Worm (Caenorhabditis elegans) whole organism, early embryonic: Measurements from ENCODE around the gene ZC204.17.

ENCODE experiments used
- B0310.2 ChIP-seq: sonication (generic microtip); optimal IDR thresholded peaks from 2 replicates; lab custom pipeline; 2016; ENCODE audit warnings: mild to moderate bottlenecking, missing genetic modification characterization, missing compliant biosample characterization
- F13C5.2 ChIP-seq: sonication (generic microtip); optimal IDR thresholded peaks from 2 replicates; lab custom pipeline; 2017; ENCODE audit warnings: mild to moderate bottlenecking, missing genetic modification characterization, inconsistent platforms, missing compliant biosample characterization
- aly-1 ChIP-seq: sonication (generic microtip); optimal IDR thresholded peaks from 2 replicates; lab custom pipeline; 2016; ENCODE audit warnings: missing genetic modification characterization, missing compliant biosample characterization
- ama-1 ChIP-seq: fragments of 150-350 bp; optimal IDR thresholded peaks from 2 replicates; lab custom pipeline; 2014
- ceh-13 ChIP-seq: fragments of 200-800 bp; sonication (Bioruptor generic); optimal IDR thresholded peaks from 2 replicates; lab custom pipeline; 2018; ENCODE audit warnings: mild to moderate bottlenecking, missing genetic modification characterization, missing compliant biosample characterization
- ceh-36 ChIP-seq: sonication (generic microtip); optimal IDR thresholded peaks from 2 replicates; lab custom pipeline; 2016; ENCODE audit warnings: missing genetic modification characterization, inconsistent platforms, missing compliant biosample characterization
- ets-7 ChIP-seq: sonication (generic microtip); optimal IDR thresholded peaks from 2 replicates; lab custom pipeline; 2016; ENCODE audit warnings: missing genotype, missing genetic modification characterization, missing compliant biosample characterization
- flt-1 ChIP-seq: fragments of 200-800 bp; sonication (Bioruptor generic); IDR thresholded peaks from 2 replicates; pipeline ENCODE4 v1.3.6; 2022; ENCODE audit warnings: missing genetic modification characterization, missing compliant biosample characterization
- hmg-4 ChIP-seq: fragments of 200-800 bp; sonication (Bioruptor generic); optimal IDR thresholded peaks from 2 replicates; lab custom pipeline; 2018; ENCODE audit warnings: mild to moderate bottlenecking, missing genetic modification characterization, missing compliant biosample characterization
- scrt-1 ChIP-seq: fragments of 200-800 bp; sonication (Bioruptor generic); IDR thresholded peaks from 2 replicates; pipeline ENCODE4 v1.3.6; 2022; ENCODE audit warnings: missing genetic modification characterization, missing compliant biosample characterization
- sea-1 ChIP-seq: fragments of 200-800 bp; sonication (Bioruptor generic); conservative IDR thresholded peaks from 2 replicates; pipeline ENCODE4 v1.3.6; 2022; ENCODE audit warnings: missing genetic modification characterization, missing compliant biosample characterization
- tbx-37 ChIP-seq: fragments of 200-800 bp; sonication (Bioruptor generic); conservative IDR thresholded peaks from 2 replicates; pipeline ENCODE4 v1.3.6; 2022; ENCODE audit warnings: missing genetic modification reagents, missing genetic modification characterization, missing compliant biosample characterization
- tra-4 ChIP-seq: sonication (generic microtip); optimal IDR thresholded peaks from 2 replicates; lab custom pipeline; 2017; ENCODE audit warnings: missing genetic modification characterization, missing compliant biosample characterization

DNA sequence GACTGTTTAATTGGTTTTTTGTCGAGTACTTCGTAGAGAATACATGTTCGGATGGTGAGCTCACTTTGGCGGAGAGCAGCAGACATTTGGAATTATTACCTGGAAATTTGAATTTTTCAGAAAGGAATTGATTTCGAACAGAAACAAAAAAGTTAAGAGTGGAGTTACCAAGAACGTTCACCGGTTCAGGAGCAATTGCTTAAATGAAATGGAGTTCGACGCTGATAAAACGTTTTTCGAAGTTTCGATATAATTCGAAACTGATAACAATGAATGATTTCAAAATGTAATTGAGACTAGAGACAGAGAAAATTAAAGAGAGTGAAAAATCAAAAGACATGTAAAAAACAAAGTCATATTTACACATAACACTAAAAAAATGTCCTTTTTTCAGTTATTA, 35.5 kb downstream of the ZC204.17 start, which contains the start of gene fbxa-163:
- TF ChIP-seq tra-4 (tag; lab: Kevin White, UChicago), result no peak
- no peak for TF ChIP-seq ama-1 (lab: Kevin White, UChicago)
- TF ChIP-seq ets-7 (tag; lab: Kevin White, UChicago), result no peak
- TF ChIP-seq scrt-1 (GFP tag; lab: Robert Waterston, UW), result no peak
- TF ChIP-seq flt-1 (GFP tag; lab: Robert Waterston, UW), result no peak
- TF ChIP-seq F13C5.2, result no peak
- TF ChIP-seq hmg-4 (GFP tag; lab: Kevin White, UChicago), result no peak
- TF ChIP-seq tbx-37 (GFP tag; lab: Robert Waterston, UW), result no peak
- TF ChIP-seq ceh-36 (tag; lab: Kevin White, UChicago), result no peak
- no peak for TF ChIP-seq ceh-13 (GFP tag; lab: Kevin White, UChicago)
- TF ChIP-seq aly-1, result no peak
- TF ChIP-seq sea-1 (GFP tag; lab: Robert Waterston, UW), result no peak
- no peak for TF ChIP-seq B0310.2 (tag; lab: Kevin White, UChicago)
